Worm (Caenorhabditis elegans): ENCODE data around the gene zif-1.

zif-1 gene

ce11 chrIII:9051119-9051597 lies 48.6 kb downstream of the zif-1 start (continued):
- TF ChIP-seq zim-3 (tag; optimal IDR thresholded peaks at IDR 0.05): peak; percentile 47
- TF ChIP-seq rcor-1 (GFP tag; IDR thresholded peaks at IDR 0.05): 0 out of 2 replicates have a peak, but pooled peaks have one; percentile 34
- peak; percentile 63; the same call in 1 of the 2 replicates for TF ChIP-seq B0336.3 (GFP tag; IDR thresholded peaks at IDR 0.05)
- peak; percentile 72; the same call in 1 of the 2 replicates for TF ChIP-seq Y79H2A.3 (GFP tag; conservative IDR thresholded peaks at IDR 0.05)

ce11 chrIII:9051714-9052113 lies 49.1 kb downstream of the zif-1 start:
- TF ChIP-seq cebp-2 (GFP tag; IDR thresholded peaks at IDR 0.05) (no peak), pha-4 (tag; optimal IDR thresholded peaks at IDR 0.05) (no peak), unc-130 (GFP tag; optimal IDR thresholded peaks at IDR 0.05) (no peak), nfya-1 (tag; optimal IDR thresholded peaks at IDR 0.05; ENCODE audit: borderline replicate concordance, insufficient read depth) (no peak), ceh-58 (GFP tag; IDR thresholded peaks at IDR 0.05) (no peak), mes-4 (tag; optimal IDR thresholded peaks at IDR 0.05) (peak; percentile 3), egrh-3 (GFP tag; IDR thresholded peaks at IDR 0.05) (no peak), ztf-26 (tag; optimal IDR thresholded peaks at IDR 0.05) (no peak), akir-1 (GFP tag; optimal IDR thresholded peaks at IDR 0.05) (no peak), cebp-1 (GFP tag; IDR thresholded peaks at IDR 0.05) (no peak), cebp-1 (tag; optimal IDR thresholded peaks at IDR 0.05) (no peak), hmg-20 (GFP tag; IDR thresholded peaks at IDR 0.05) (no peak), snpc-4 (GFP tag; optimal IDR thresholded peaks at IDR 0.05) (no peak), snpc-4 (tag; optimal IDR thresholded peaks at IDR 0.05) (no peak), egl-44 (GFP tag; IDR thresholded peaks at IDR 0.05) (no peak), zfh-2 (GFP tag; conservative IDR thresholded peaks at IDR 0.05) (peak; percentile 50; the same call in 1 of the 2 replicates), tlf-1 (GFP tag; optimal IDR thresholded peaks at IDR 0.05) (no peak), ama-1 (optimal IDR thresholded peaks at IDR 0.05) (peak; percentile 35), ama-1 (GFP tag; optimal IDR thresholded peaks at IDR 0.05) (no peak), mel-28 (tag; optimal IDR thresholded peaks at IDR 0.05; ENCODE audit: borderline replicate concordance) (no peak), attf-6 (GFP tag; IDR thresholded peaks at IDR 0.05) (no peak), gei-17 (GFP tag; optimal IDR thresholded peaks at IDR 0.05) (no peak), mcd-1 (GFP tag; IDR thresholded peaks at IDR 0.05) (no peak), lag-1 (GFP tag; IDR thresholded peaks at IDR 0.05) (no peak)

- TF ChIP-seq ztf-25 (GFP tag; IDR thresholded peaks at IDR 0.05) (no peak), somi-1 (GFP tag; optimal IDR thresholded peaks at IDR 0.05) (no peak), nhr-90 (tag; optimal IDR thresholded peaks at IDR 0.05) (peak; percentile 45), T26A5.8 (tag; optimal IDR thresholded peaks at IDR 0.05) (no peak), ztf-26 (tag; optimal IDR thresholded peaks at IDR 0.05) (no peak), ekl-4 (GFP tag; IDR thresholded peaks at IDR 0.05) (no peak; the same call in 1 of the 2 replicates), bed-1 (GFP tag; IDR thresholded peaks at IDR 0.05) (no peak), Y95B8A.8 (GFP tag; IDR thresholded peaks at IDR 0.05) (peak; percentile 21; the same call in 1 of the 2 replicates), ztf-6 (GFP tag; IDR thresholded peaks at IDR 0.05) (no peak), lsl-1 (GFP tag; optimal IDR thresholded peaks at IDR 0.05) (no peak), ccch-3 (GFP tag; optimal IDR thresholded peaks at IDR 0.05) (no peak), gei-17 (GFP tag; optimal IDR thresholded peaks at IDR 0.05) (no peak), F49E8.2 (tag; optimal IDR thresholded peaks at IDR 0.05; ENCODE audit: insufficient read depth) (no peak), F39B2.1 (GFP tag; IDR thresholded peaks at IDR 0.05) (no peak), cebp-1 (GFP tag; IDR thresholded peaks at IDR 0.05) (no peak), cebp-1 (tag; optimal IDR thresholded peaks at IDR 0.05) (peak; percentile 70), xnd-1 (tag; optimal IDR thresholded peaks at IDR 0.05) (no peak), repo-1 (tag; optimal IDR thresholded peaks at IDR 0.05) (no peak), mcd-1 (GFP tag; IDR thresholded peaks at IDR 0.05) (peak; percentile 68), madf-6 (GFP tag; IDR thresholded peaks at IDR 0.05) (0 out of 2 replicates have a peak, but pooled peaks have one; percentile 11), ztf-28 (GFP tag; IDR thresholded peaks at IDR 0.05) (no peak), lir-1 (GFP tag; conservative IDR thresholded peaks at IDR 0.05) (no peak), aptf-2 (GFP tag; conservative IDR thresholded peaks at IDR 0.05) (no peak), lin-26 (GFP tag; IDR thresholded peaks at IDR 0.05) (0 out of 2 replicates have a peak, but pooled peaks have one; percentile 53)
Observed at ce11 chrIII:9052371-9052978, 49.9 kb downstream of the zif-1 start.
